Worm (Caenorhabditis elegans) whole organism, early embryonic: ENCODE data around the gene dop-1.
A peak's percentile ranks its signal among the peaks of the same experiment; 100 is the strongest.

ENCODE experiments used
- B0310.2 ChIP-seq: sonication (generic microtip); optimal IDR thresholded peaks from 2 replicates; lab custom pipeline; 2016; ENCODE audit warnings: mild to moderate bottlenecking, missing genetic modification characterization, missing compliant biosample characterization
- F13C5.2 ChIP-seq: sonication (generic microtip); optimal IDR thresholded peaks from 2 replicates; lab custom pipeline; 2017; ENCODE audit warnings: mild to moderate bottlenecking, missing genetic modification characterization, inconsistent platforms, missing compliant biosample characterization
- aly-1 ChIP-seq: sonication (generic microtip); optimal IDR thresholded peaks from 2 replicates; lab custom pipeline; 2016; ENCODE audit warnings: missing genetic modification characterization, missing compliant biosample characterization
- ama-1 ChIP-seq: fragments of 150-350 bp; optimal IDR thresholded peaks from 2 replicates; lab custom pipeline; 2014
- ceh-13 ChIP-seq: fragments of 200-800 bp; sonication (Bioruptor generic); optimal IDR thresholded peaks from 2 replicates; lab custom pipeline; 2018; ENCODE audit warnings: mild to moderate bottlenecking, missing genetic modification characterization, missing compliant biosample characterization
- ceh-36 ChIP-seq: sonication (generic microtip); optimal IDR thresholded peaks from 2 replicates; lab custom pipeline; 2016; ENCODE audit warnings: missing genetic modification characterization, inconsistent platforms, missing compliant biosample characterization
- ets-7 ChIP-seq: sonication (generic microtip); optimal IDR thresholded peaks from 2 replicates; lab custom pipeline; 2016; ENCODE audit warnings: missing genotype, missing genetic modification characterization, missing compliant biosample characterization
- flt-1 ChIP-seq: fragments of 200-800 bp; sonication (Bioruptor generic); IDR thresholded peaks from 2 replicates; pipeline ENCODE4 v1.3.6; 2022; ENCODE audit warnings: missing genetic modification characterization, missing compliant biosample characterization
- hmbx-1 ChIP-seq: sonication (generic microtip); optimal IDR thresholded peaks from 2 replicates; lab custom pipeline; 2016; ENCODE audit warnings: mild to moderate bottlenecking, missing genetic modification characterization, missing compliant biosample characterization
- hmg-4 ChIP-seq: fragments of 200-800 bp; sonication (Bioruptor generic); optimal IDR thresholded peaks from 2 replicates; lab custom pipeline; 2018; ENCODE audit warnings: mild to moderate bottlenecking, missing genetic modification characterization, missing compliant biosample characterization
- hnd-1 ChIP-seq: sonication (generic microtip); optimal IDR thresholded peaks from 2 replicates; lab custom pipeline; 2016; ENCODE audit warnings: missing genetic modification characterization, missing compliant biosample characterization
- pes-1 ChIP-seq: fragments of 200-800 bp; sonication (Bioruptor generic); IDR thresholded peaks from 2 replicates; pipeline ENCODE4 v1.3.6; 2022; ENCODE audit warnings: missing genetic modification reagents, missing genetic modification characterization, missing compliant biosample characterization
- scrt-1 ChIP-seq: fragments of 200-800 bp; sonication (Bioruptor generic); IDR thresholded peaks from 2 replicates; pipeline ENCODE4 v1.3.6; 2022; ENCODE audit warnings: missing genetic modification characterization, missing compliant biosample characterization
- sea-1 ChIP-seq: fragments of 200-800 bp; sonication (Bioruptor generic); conservative IDR thresholded peaks from 2 replicates; pipeline ENCODE4 v1.3.6; 2022; ENCODE audit warnings: missing genetic modification characterization, missing compliant biosample characterization
- tbx-11 ChIP-seq: fragments of 200-800 bp; sonication (Bioruptor generic); IDR thresholded peaks from 2 replicates; pipeline ENCODE4 v1.3.6; 2022; ENCODE audit warnings: missing genetic modification characterization, missing compliant biosample characterization
- tbx-37 ChIP-seq: fragments of 200-800 bp; sonication (Bioruptor generic); conservative IDR thresholded peaks from 2 replicates; pipeline ENCODE4 v1.3.6; 2022; ENCODE audit warnings: missing genetic modification reagents, missing genetic modification characterization, missing compliant biosample characterization
- tra-4 ChIP-seq: sonication (generic microtip); optimal IDR thresholded peaks from 2 replicates; lab custom pipeline; 2017; ENCODE audit warnings: missing genetic modification characterization, missing compliant biosample characterization

dop-1 gene

DNA sequence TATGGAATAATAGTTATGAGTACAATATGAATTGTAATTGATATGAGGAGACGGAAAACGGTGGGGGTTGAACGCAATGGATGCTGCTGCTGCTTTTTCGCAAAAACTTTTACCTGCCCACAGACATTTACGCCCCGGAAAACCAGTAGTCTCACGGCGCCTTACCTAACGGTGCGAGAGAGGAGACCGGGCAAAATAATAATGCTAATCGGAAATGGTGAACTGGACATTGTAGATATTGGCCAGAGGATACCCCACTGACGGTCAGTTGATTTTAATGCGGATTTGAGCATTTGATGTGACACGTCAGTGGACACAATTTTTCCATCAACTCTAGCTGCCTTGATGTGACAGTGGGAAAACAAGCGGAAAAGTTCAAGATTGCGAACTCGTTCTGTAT is 29.6 kb upstream of the dop-1 start, which contains the start of gene mltn-13:
mltn-13 (minus strand) TSS at position 101 of the 400 bp plus-strand sequence.
- TF ChIP-seq tbx-11 (GFP tag; lab: Robert Waterston, UW): no peak
- TF ChIP-seq aly-1: no peak
- TF ChIP-seq hmbx-1 (tag; lab: Kevin White, UChicago): no peak
- no peak for TF ChIP-seq B0310.2 (tag; lab: Kevin White, UChicago)
- TF ChIP-seq flt-1 (GFP tag; lab: Robert Waterston, UW): no peak
- no peak for TF ChIP-seq ets-7 (tag; lab: Kevin White, UChicago)
- no peak for TF ChIP-seq pes-1
- no peak for TF ChIP-seq hmg-4
- TF ChIP-seq scrt-1: no peak
- TF ChIP-seq hnd-1 (tag; lab: Kevin White, UChicago): no peak
- no peak for TF ChIP-seq ceh-36 (tag; lab: Kevin White, UChicago)
- no peak for TF ChIP-seq F13C5.2 (tag; lab: Kevin White, UChicago)
- no peak for TF ChIP-seq ceh-13 (GFP tag; lab: Kevin White, UChicago)
- no peak for TF ChIP-seq tra-4 (tag; lab: Kevin White, UChicago)

DNA sequence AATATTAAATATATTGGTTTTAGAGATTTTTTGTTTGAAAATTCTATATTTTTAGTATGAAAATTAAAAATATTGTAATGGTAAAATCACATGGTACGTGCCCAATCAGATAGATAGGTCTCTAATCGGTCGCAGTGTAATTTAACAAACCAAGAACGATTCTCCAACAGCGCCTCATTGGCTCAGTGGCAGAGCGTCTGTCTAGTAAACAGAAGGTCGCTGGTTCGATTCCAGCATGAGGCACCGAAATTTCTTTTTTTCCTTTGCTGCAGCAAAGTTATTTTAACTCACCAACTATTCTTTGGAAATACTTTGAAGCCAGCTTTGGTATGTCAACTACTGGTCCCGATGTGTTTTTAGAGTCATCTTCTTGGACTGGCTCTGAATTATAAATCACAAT is 26.2 kb upstream of the dop-1 start:
- TF ChIP-seq ama-1 (lab: Kevin White, UChicago) (no peak), tbx-37 (GFP tag; lab: Robert Waterston, UW) (no peak), sea-1 (GFP tag; lab: Robert Waterston, UW) (0 out of 2 replicates have a peak, but pooled peaks have one; percentile 42), hnd-1 (tag; lab: Kevin White, UChicago) (no peak), scrt-1 (0 out of 2 replicates have a peak, but pooled peaks have one; percentile 35), pes-1 (peak; percentile 78), hmbx-1 (tag; lab: Kevin White, UChicago) (no peak), flt-1 (GFP tag; lab: Robert Waterston, UW) (peak; percentile 58), hmg-4 (no peak), B0310.2 (tag; lab: Kevin White, UChicago) (no peak), F13C5.2 (tag; lab: Kevin White, UChicago) (no peak), aly-1 (no peak), ceh-36 (tag; lab: Kevin White, UChicago) (no peak), ets-7 (tag; lab: Kevin White, UChicago) (no peak), tra-4 (tag; lab: Kevin White, UChicago) (no peak), tbx-11 (GFP tag; lab: Robert Waterston, UW) (peak; percentile 60; the same call in 1 of the 2 replicates), ceh-13 (GFP tag; lab: Kevin White, UChicago) (no peak)

DNA sequence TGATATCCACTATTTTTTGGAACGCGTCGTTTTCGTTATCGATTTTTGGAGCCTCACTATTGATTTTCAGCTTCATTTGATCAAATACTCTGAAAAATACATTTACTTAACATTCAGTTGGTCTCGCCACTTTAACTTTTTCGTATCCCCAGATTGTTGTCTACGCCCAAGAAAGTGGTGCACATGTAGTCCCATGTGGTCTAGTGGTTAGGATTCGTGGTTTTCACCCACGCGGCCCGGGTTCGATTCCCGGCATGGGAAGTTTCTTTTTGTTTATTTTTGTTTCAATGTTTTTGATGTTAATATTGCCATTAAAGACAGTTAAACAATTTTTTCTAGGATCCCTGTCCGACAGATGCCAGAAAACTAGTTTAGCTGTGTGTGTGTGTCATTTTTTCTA is 25.4 kb upstream of the dop-1 start:
- TF ChIP-seq F13C5.2 (tag; lab: Kevin White, UChicago) (peak; percentile 87), tbx-11 (GFP tag; lab: Robert Waterston, UW) (peak; percentile 86), ceh-36 (tag; lab: Kevin White, UChicago) (peak; percentile 62), hnd-1 (tag; lab: Kevin White, UChicago) (peak; percentile 64), ets-7 (tag; lab: Kevin White, UChicago) (no peak), aly-1 (peak; percentile 70), pes-1 (peak; percentile 90), hmbx-1 (tag; lab: Kevin White, UChicago) (peak; percentile 55), ceh-13 (GFP tag; lab: Kevin White, UChicago) (peak; percentile 58), flt-1 (GFP tag; lab: Robert Waterston, UW) (peak; percentile 88), ama-1 (lab: Kevin White, UChicago) (no peak), hmg-4 (peak; percentile 67), tbx-37 (GFP tag; lab: Robert Waterston, UW) (peak; percentile 86), scrt-1 (peak; percentile 78), B0310.2 (tag; lab: Kevin White, UChicago) (peak; percentile 75), tra-4 (tag; lab: Kevin White, UChicago) (peak; percentile 2), sea-1 (GFP tag; lab: Robert Waterston, UW) (peak; percentile 85)

DNA sequence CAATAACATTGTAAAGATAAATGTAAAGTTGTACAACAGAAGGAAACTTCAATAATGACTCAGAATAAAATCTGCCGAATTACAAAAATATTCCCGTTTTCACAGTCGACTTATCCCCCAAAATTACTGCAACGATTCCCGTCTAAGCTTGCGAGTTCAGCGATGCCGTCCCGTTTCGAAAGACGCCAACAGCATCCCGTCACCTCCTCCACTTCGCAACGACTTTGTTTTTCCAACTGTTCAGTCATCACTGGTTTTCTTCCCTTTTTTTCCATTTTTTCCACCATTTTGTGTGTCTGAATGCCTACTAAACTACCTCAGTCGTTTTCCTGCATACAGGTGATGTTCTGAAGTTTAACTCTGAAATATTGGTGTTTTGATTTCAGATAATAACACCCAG is 22.0 kb upstream of the dop-1 start, which contains the start of gene F15A8.1:
F15A8.1 (plus strand) TSS at position 301 of the 400 bp plus-strand sequence.
- TF ChIP-seq hmg-4: no peak
- TF ChIP-seq B0310.2 (tag; lab: Kevin White, UChicago): no peak
- no peak for TF ChIP-seq scrt-1
- TF ChIP-seq tbx-37 (GFP tag; lab: Robert Waterston, UW): no peak
- no peak for TF ChIP-seq sea-1 (GFP tag; lab: Robert Waterston, UW)
- no peak for TF ChIP-seq pes-1
- no peak for TF ChIP-seq aly-1
- no peak for TF ChIP-seq F13C5.2 (tag; lab: Kevin White, UChicago)
- no peak for TF ChIP-seq hnd-1 (tag; lab: Kevin White, UChicago)
- no peak for TF ChIP-seq ceh-13 (GFP tag; lab: Kevin White, UChicago)
- no peak for TF ChIP-seq ceh-36 (tag; lab: Kevin White, UChicago)
- TF ChIP-seq hmbx-1 (tag; lab: Kevin White, UChicago): no peak
- TF ChIP-seq flt-1 (GFP tag; lab: Robert Waterston, UW): no peak
- TF ChIP-seq tra-4 (tag; lab: Kevin White, UChicago): no peak
- no peak for TF ChIP-seq ama-1 (lab: Kevin White, UChicago)
- no peak for TF ChIP-seq tbx-11 (GFP tag; lab: Robert Waterston, UW)
- no peak for TF ChIP-seq ets-7 (tag; lab: Kevin White, UChicago)

DNA sequence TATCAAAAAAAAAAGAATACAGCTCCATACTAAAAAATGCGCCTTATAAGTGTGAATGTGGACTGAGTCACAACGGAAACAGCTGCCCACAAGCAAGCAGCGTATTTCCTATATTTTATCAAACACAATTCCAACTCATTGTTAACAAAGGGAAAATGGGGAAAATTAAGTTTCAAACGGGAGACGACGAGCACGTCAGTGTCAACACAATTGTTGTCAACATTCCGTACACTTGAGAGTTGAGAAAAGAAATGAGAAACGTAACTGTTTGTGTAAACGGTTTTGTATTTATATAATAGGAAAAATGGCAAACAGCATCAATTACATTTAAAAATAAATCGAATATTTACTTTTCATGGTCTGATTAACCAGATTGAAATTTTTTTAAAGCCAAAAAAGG is 21.0 kb upstream of the dop-1 start:
- TF ChIP-seq ets-7 (tag; lab: Kevin White, UChicago) (no peak), hmbx-1 (tag; lab: Kevin White, UChicago) (no peak), hmg-4 (no peak), tbx-37 (GFP tag; lab: Robert Waterston, UW) (no peak), tra-4 (tag; lab: Kevin White, UChicago) (no peak), pes-1 (no peak), scrt-1 (no peak), aly-1 (no peak), ceh-36 (tag; lab: Kevin White, UChicago) (no peak), flt-1 (GFP tag; lab: Robert Waterston, UW) (no peak), tbx-11 (GFP tag; lab: Robert Waterston, UW) (no peak), hnd-1 (tag; lab: Kevin White, UChicago) (no peak), F13C5.2 (tag; lab: Kevin White, UChicago) (no peak), ama-1 (lab: Kevin White, UChicago) (no peak)

DNA sequence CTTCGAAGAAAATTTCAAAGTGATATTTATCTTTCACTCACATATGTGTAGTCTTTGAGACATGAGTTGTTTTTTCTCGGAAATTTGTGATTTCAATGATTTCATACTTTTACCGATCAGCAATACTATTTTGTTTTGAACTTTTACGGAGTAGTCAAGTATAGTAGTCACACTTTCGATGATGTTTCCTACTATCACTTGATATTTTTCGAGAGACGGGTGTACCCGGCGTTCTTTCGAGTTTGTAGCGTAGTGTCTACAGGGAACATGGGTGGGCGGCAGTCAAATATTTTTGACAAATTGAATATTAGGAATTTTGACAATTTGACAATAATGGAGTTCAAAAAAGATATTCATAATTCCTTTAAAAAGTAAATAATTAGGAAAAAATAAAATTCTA is 20.2 kb upstream of the dop-1 start:
- TF ChIP-seq scrt-1 (no peak), hmg-4 (no peak), F13C5.2 (tag; lab: Kevin White, UChicago) (no peak), B0310.2 (tag; lab: Kevin White, UChicago) (no peak), tbx-37 (GFP tag; lab: Robert Waterston, UW) (no peak), ama-1 (lab: Kevin White, UChicago) (no peak), sea-1 (GFP tag; lab: Robert Waterston, UW) (no peak), ets-7 (tag; lab: Kevin White, UChicago) (no peak), hnd-1 (tag; lab: Kevin White, UChicago) (no peak), hmbx-1 (tag; lab: Kevin White, UChicago) (no peak), pes-1 (no peak), flt-1 (GFP tag; lab: Robert Waterston, UW) (no peak)
